Fruit fly (Drosophila melanogaster) whole organism, embryonic: Measurements from ENCODE around the gene CG32706.
A peak's percentile ranks its signal among the peaks of the same experiment; 100 is the strongest.

Experiments
- BEAF-32 ChIP-seq: fragments of 200-800 bp; sonication (Bioruptor generic); optimal IDR thresholded peaks from 3 replicates; lab custom pipeline; 2017; ENCODE audit warnings: missing biosample characterization, missing genetic modification characterization, mild to moderate bottlenecking, moderate library complexity, missing genetic modification reagents
- Bgb ChIP-seq: fragments of 200-800 bp; sonication (Bioruptor generic); IDR thresholded peaks from 2 replicates; pipeline ENCODE4 v1.3.6; 2022; ENCODE audit warnings: missing biosample characterization, missing genetic modification characterization; ENCODE audit not compliant: partially characterized antibody
- CG10959 ChIP-seq: fragments of 200-800 bp; sonication (Bioruptor generic); IDR thresholded peaks from 2 replicates; pipeline ENCODE4 v1.3.6; 2022; ENCODE audit warnings: missing biosample characterization, missing genetic modification characterization
- CG11504 ChIP-seq: fragments of 200-800 bp; sonication (Bioruptor generic); optimal IDR thresholded peaks from 3 replicates; lab custom pipeline; 2019; ENCODE audit warnings: missing biosample characterization, mild to moderate bottlenecking, missing genetic modification characterization, moderate library complexity
- CG12744 ChIP-seq: fragments of 200-800 bp; sonication (Bioruptor generic); optimal IDR thresholded peaks from 2 replicates; lab custom pipeline; 2016; ENCODE audit warnings: missing biosample characterization, missing genetic modification characterization
- CG13624 ChIP-seq: fragments of 200-800 bp; sonication (Bioruptor generic); optimal IDR thresholded peaks from 2 replicates; lab custom pipeline; 2016; ENCODE audit warnings: missing biosample characterization, missing genetic modification characterization
- CG15479 ChIP-seq: fragments of 200-800 bp; sonication (Bioruptor generic); optimal IDR thresholded peaks from 3 replicates; lab custom pipeline; 2019; ENCODE audit warnings: missing biosample characterization, mild to moderate bottlenecking, missing genetic modification characterization, moderate library complexity
- CG17186 ChIP-seq: fragments of 200-800 bp; sonication (Bioruptor generic); optimal IDR thresholded peaks from 3 replicates; lab custom pipeline; 2017; ENCODE audit warnings: missing biosample characterization, missing genetic modification reagents, missing genetic modification characterization
- CG17385 ChIP-seq: fragments of 200-800 bp; sonication (Bioruptor generic); optimal IDR thresholded peaks from 3 replicates; lab custom pipeline; 2018; ENCODE audit warnings: missing biosample characterization, mild to moderate bottlenecking, missing genetic modification characterization
- CG17568 ChIP-seq: fragments of 200-800 bp; sonication (Bioruptor generic); optimal IDR thresholded peaks from 2 replicates; lab custom pipeline; 2018; ENCODE audit warnings: missing biosample characterization, mild to moderate bottlenecking, missing genetic modification characterization, moderate library complexity
- CG17829 ChIP-seq: fragments of 200-800 bp; optimal IDR thresholded peaks from 2 replicates; lab custom pipeline; 2019; ENCODE audit warnings: missing biosample characterization, mild to moderate bottlenecking, missing genetic modification characterization, moderate library complexity
- CG1832 ChIP-seq: fragments of 200-800 bp; sonication (Bioruptor generic); optimal IDR thresholded peaks from 2 replicates; lab custom pipeline; 2017; ENCODE audit warnings: missing biosample characterization, mild to moderate bottlenecking, missing genetic modification characterization, inconsistent platforms
- CG2875 ChIP-seq: fragments of 200-800 bp; sonication (Bioruptor generic); optimal IDR thresholded peaks from 2 replicates; lab custom pipeline; 2017; ENCODE audit warnings: missing biosample characterization, mild to moderate bottlenecking, missing genetic modification characterization, missing genetic modification reagents
- CG3163 ChIP-seq: fragments of 200-800 bp; sonication (Bioruptor generic); optimal IDR thresholded peaks from 3 replicates; lab custom pipeline; 2016; ENCODE audit warnings: missing biosample characterization, missing genetic modification characterization
- CG3847 ChIP-seq: fragments of 200-800 bp; sonication (Bioruptor generic); IDR thresholded peaks from 2 replicates; pipeline ENCODE4 v1.3.6; 2022; ENCODE audit warnings: missing biosample characterization, missing genetic modification characterization
- CG4360 ChIP-seq: fragments of 200-800 bp; sonication (Bioruptor generic); IDR thresholded peaks from 2 replicates; pipeline ENCODE4 v1.3.6; 2022; ENCODE audit warnings: missing biosample characterization, missing genetic modification characterization
- CG43689 ChIP-seq: fragments of 200-800 bp; sonication (Bioruptor generic); IDR thresholded peaks from 2 replicates; pipeline ENCODE4 v1.3.6; 2022; ENCODE audit warnings: missing biosample characterization, missing genetic modification characterization
- CG7372 ChIP-seq: fragments of 200-800 bp; sonication (Bioruptor generic); IDR thresholded peaks from 2 replicates; pipeline ENCODE4 v1.3.6; 2022; ENCODE audit warnings: missing biosample characterization, missing genetic modification characterization
- CG7928 ChIP-seq: fragments of 200-800 bp; sonication (Bioruptor generic); optimal IDR thresholded peaks from 2 replicates; lab custom pipeline; 2017; ENCODE audit warnings: missing biosample characterization, mild to moderate bottlenecking, missing genetic modification characterization
- CG8765 ChIP-seq: fragments of 200-800 bp; sonication (Bioruptor generic); IDR thresholded peaks from 2 replicates; pipeline ENCODE4 v1.3.6; 2022; ENCODE audit warnings: missing biosample characterization, missing genetic modification characterization
- CG9215 ChIP-seq: fragments of 200-800 bp; sonication (Bioruptor generic); IDR thresholded peaks from 2 replicates; pipeline ENCODE4 v1.3.6; 2022; ENCODE audit warnings: missing biosample characterization, missing genetic modification characterization
- CG9727 ChIP-seq: fragments of 200-800 bp; sonication (Bioruptor generic); optimal IDR thresholded peaks from 3 replicates; lab custom pipeline; 2017; ENCODE audit warnings: missing biosample characterization, mild to moderate bottlenecking, missing genetic modification characterization
- Dad ChIP-seq: fragments of 200-800 bp; sonication (Bioruptor generic); optimal IDR thresholded peaks from 3 replicates; lab custom pipeline; 2016; ENCODE audit warnings: missing biosample characterization, missing genetic modification characterization
- Doc3 ChIP-seq: fragments of 200-800 bp; sonication (Bioruptor generic); IDR thresholded peaks from 3 replicates; pipeline ENCODE4 v1.3.6; 2022; ENCODE audit warnings: missing biosample characterization, missing genetic modification characterization; ENCODE audit not compliant: partially characterized antibody
- E2f2 ChIP-seq: fragments of 200-800 bp; sonication (Bioruptor generic); IDR thresholded peaks from 2 replicates; pipeline ENCODE4 v1.3.6; 2022; ENCODE audit warnings: missing biosample characterization, missing genetic modification characterization
- Fer3 ChIP-seq: fragments of 200-800 bp; sonication (Bioruptor generic); optimal IDR thresholded peaks from 2 replicates; lab custom pipeline; 2018; ENCODE audit warnings: missing biosample characterization, mild to moderate bottlenecking, missing genetic modification characterization, moderate library complexity
- H2.0 ChIP-seq: fragments of 200-800 bp; sonication (Bioruptor generic); IDR thresholded peaks from 2 replicates; pipeline ENCODE4 v1.3.6; 2022; ENCODE audit warnings: missing biosample characterization, missing genetic modification characterization
- HmgZ ChIP-seq: fragments of 200-800 bp; sonication (Bioruptor generic); optimal IDR thresholded peaks from 2 replicates; lab custom pipeline; 2018; ENCODE audit warnings: missing biosample characterization, mild to moderate bottlenecking, missing genetic modification characterization
- MBD-R2 ChIP-seq: fragments of 200-800 bp; sonication (Bioruptor generic); IDR thresholded peaks from 2 replicates; pipeline ENCODE4 v1.3.6; 2022; ENCODE audit warnings: missing biosample characterization, missing genetic modification characterization
- Mes4 ChIP-seq: fragments of 200-800 bp; sonication (Bioruptor generic); optimal IDR thresholded peaks from 2 replicates; lab custom pipeline; 2016; ENCODE audit warnings: missing biosample characterization, missing genetic modification characterization
- NFAT ChIP-seq: fragments of 200-800 bp; sonication (Bioruptor generic); IDR thresholded peaks from 2 replicates; pipeline ENCODE4 v1.3.6; 2022; ENCODE audit warnings: missing biosample characterization, missing genetic modification characterization
- PHDP ChIP-seq: fragments of 200-800 bp; sonication (Bioruptor generic); optimal IDR thresholded peaks from 3 replicates; lab custom pipeline; 2018; ENCODE audit warnings: missing biosample characterization, mild to moderate bottlenecking, missing genetic modification characterization, moderate library complexity
- Sox102F ChIP-seq: fragments of 200-800 bp; sonication (Bioruptor generic); optimal IDR thresholded peaks from 2 replicates; lab custom pipeline; 2018; ENCODE audit warnings: missing biosample characterization, mild to moderate bottlenecking, missing genetic modification characterization, moderate library complexity
- Sry-β ChIP-seq: fragments of 200-800 bp; sonication (Bioruptor generic); optimal IDR thresholded peaks from 2 replicates; lab custom pipeline; 2018; ENCODE audit warnings: missing biosample characterization, mild to moderate bottlenecking, missing genetic modification characterization, moderate library complexity
- Taf1 ChIP-seq: fragments of 200-800 bp; sonication (Bioruptor generic); IDR thresholded peaks from 2 replicates; pipeline ENCODE4 v1.3.6; 2022; ENCODE audit warnings: missing biosample characterization, missing genetic modification characterization
- Trl ChIP-seq, 3 experiments: fragments of >200 bp in 2 of 3; fragments of 200-800 bp in 1 of 3; sonication (Bioruptor generic) in 1 of 3; optimal IDR thresholded peaks; 2 replicates in 1 of 3; 3 replicates in 2 of 3; lab custom pipeline; 2016 to 2017; ENCODE audit warnings: missing biosample characterization in 1 of 3, missing genetic modification characterization in 1 of 3
- Vsx1 ChIP-seq: fragments of 200-800 bp; sonication (Bioruptor generic); optimal IDR thresholded peaks from 2 replicates; lab custom pipeline; 2017; ENCODE audit warnings: missing biosample characterization, mild to moderate bottlenecking, missing genetic modification characterization, missing genetic modification reagents
- Xbp1 ChIP-seq: fragments of 200-800 bp; sonication (Bioruptor generic); optimal IDR thresholded peaks from 3 replicates; lab custom pipeline; 2016; ENCODE audit warnings: missing biosample characterization, mild to moderate bottlenecking, missing genetic modification characterization
- ac ChIP-seq: fragments of 200-800 bp; sonication (Bioruptor generic); optimal IDR thresholded peaks from 3 replicates; lab custom pipeline; 2017; ENCODE audit warnings: missing biosample characterization, mild to moderate bottlenecking, missing genetic modification characterization
- ara ChIP-seq: fragments of 200-800 bp; sonication (Bioruptor generic); IDR thresholded peaks from 2 replicates; pipeline ENCODE4 v1.3.6; 2022; ENCODE audit warnings: missing biosample characterization, missing genetic modification characterization
- bowl ChIP-seq: fragments of 200-800 bp; sonication (Bioruptor generic); IDR thresholded peaks from 2 replicates; pipeline ENCODE4 v1.3.6; 2022; ENCODE audit warnings: missing biosample characterization, missing genetic modification characterization
- cad ChIP-seq: fragments of >200 bp; optimal IDR thresholded peaks from 2 replicates; lab custom pipeline; 2017; ENCODE audit warnings: missing biosample characterization, missing genetic modification characterization
- dysf ChIP-seq: fragments of 200-800 bp; sonication (Bioruptor generic); IDR thresholded peaks from 3 replicates; pipeline ENCODE4 v1.3.6; 2022; ENCODE audit warnings: missing biosample characterization, missing genetic modification characterization
- gem ChIP-seq: fragments of 200-800 bp; sonication (Bioruptor generic); optimal IDR thresholded peaks from 2 replicates; lab custom pipeline; 2019; ENCODE audit warnings: missing biosample characterization, mild to moderate bottlenecking, missing genetic modification characterization, moderate library complexity
- gsb ChIP-seq: fragments of 200-800 bp; sonication (Bioruptor generic); IDR thresholded peaks from 2 replicates; pipeline ENCODE4 v1.3.6; 2022; ENCODE audit warnings: missing biosample characterization, missing genetic modification characterization
- gsb-n ChIP-seq: fragments of 200-800 bp; sonication (Bioruptor generic); optimal IDR thresholded peaks from 3 replicates; lab custom pipeline; 2018; ENCODE audit warnings: missing biosample characterization, mild to moderate bottlenecking, missing genetic modification characterization
- insv ChIP-seq, 2 experiments: fragments of 200-800 bp; sonication (Bioruptor generic); optimal IDR thresholded peaks; 3 replicates each; lab custom pipeline; 2016 to 2018; ENCODE audit warnings: missing biosample characterization in 2 of 2, missing genetic modification characterization in 2 of 2
- shn ChIP-seq: fragments of 200-800 bp; sonication (Bioruptor generic); optimal IDR thresholded peaks from 3 replicates; lab custom pipeline; 2016; ENCODE audit warnings: missing biosample characterization, missing genetic modification characterization
- stc ChIP-seq: fragments of 200-800 bp; sonication (Bioruptor generic); IDR thresholded peaks from 2 replicates; pipeline ENCODE4 v1.3.6; 2022; ENCODE audit warnings: missing biosample characterization, missing genetic modification characterization
- wek ChIP-seq: fragments of 200-800 bp; sonication (Bioruptor generic); optimal IDR thresholded peaks from 3 replicates; lab custom pipeline; 2018; ENCODE audit warnings: missing biosample characterization, mild to moderate bottlenecking, missing genetic modification characterization, moderate library complexity

CG32706 gene

dm6 chrX:9127264-9128011, 40.5 kb downstream of the CG32706 start (continued):
- TF ChIP-seq Dad (no peak), CG17829 (tag; lab: Kevin White, UChicago) (no peak), CG15479 (GFP tag; lab: Kevin White, UChicago) (peak; percentile 67), CG1832 (GFP tag; lab: Kevin White, UChicago) (no peak), CG43689 (no peak), CG3847 (GFP tag; lab: Robert Waterston, UW) (no peak), Sry-β (GFP tag; lab: Kevin White, UChicago) (no peak), cad (GFP tag; lab: Kevin White, UChicago) (no peak), wek (GFP tag; lab: Kevin White, UChicago) (no peak), Xbp1 (peak; percentile 2), BEAF-32 (GFP tag; lab: Kevin White, UChicago) (no peak), stc (GFP tag; lab: Robert Waterston, UW) (no peak), CG17385 (GFP tag; lab: Kevin White, UChicago) (no peak), ara (GFP tag; lab: Robert Waterston, UW) (no peak), CG9215 (GFP tag; lab: Robert Waterston, UW) (no peak), CG13624 (GFP tag; lab: Kevin White, UChicago) (no peak), E2f2 (GFP tag; lab: Robert Waterston, UW) (no peak), bowl (GFP tag; lab: Robert Waterston, UW) (no peak), NFAT (no peak), CG8765 (no peak), Taf1 (GFP tag; lab: Robert Waterston, UW) (no peak), CG2875 (GFP tag; lab: Kevin White, UChicago) (no peak), Sox102F (GFP tag; lab: Kevin White, UChicago) (peak; percentile 37), CG11504 (tag; lab: Kevin White, UChicago) (peak; percentile 31), Mes4 (GFP tag; lab: Kevin White, UChicago) (no peak), dysf (GFP tag; lab: Robert Waterston, UW) (no peak), Vsx1 (GFP tag; lab: Kevin White, UChicago) (no peak), PHDP (peak; percentile 6), shn (no peak), Trl (optimal IDR thresholded peaks at IDR 0.05; lab: Kevin White, UChicago) (no peak), Trl (GFP tag; optimal IDR thresholded peaks at IDR 0.05; lab: Kevin White, UChicago) (no peak), CG12744 (GFP tag; lab: Kevin White, UChicago) (no peak), CG4360 (GFP tag; lab: Robert Waterston, UW) (no peak), HmgZ (no peak), CG9727 (GFP tag; lab: Kevin White, UChicago) (no peak), CG7928 (no peak), CG10959 (GFP tag; lab: Robert Waterston, UW) (no peak), ac (GFP tag; lab: Kevin White, UChicago) (no peak), CG7372 (GFP tag; lab: Robert Waterston, UW) (no peak), gem (tag; lab: Kevin White, UChicago) (peak; percentile 49), gsb-n (tag; lab: Kevin White, UChicago) (no peak), CG17186 (GFP tag; lab: Kevin White, UChicago) (no peak), CG17568 (GFP tag; lab: Kevin White, UChicago) (no peak), Bgb (no peak), Fer3 (tag; lab: Kevin White, UChicago) (peak; percentile 20), MBD-R2 (GFP tag; lab: Robert Waterston, UW) (no peak), Doc3 (GFP tag; lab: Robert Waterston, UW) (0 out of 3 replicates have a peak, but pooled peaks have one; percentile 18), H2.0 (GFP tag; lab: Robert Waterston, UW) (no peak), insv (GFP tag; optimal IDR thresholded peaks at IDR 0.05; lab: Kevin White, UChicago) (peak in 1 of 2 experiments; percentile 47), gsb (GFP tag; lab: Robert Waterston, UW) (no peak), CG3163 (no peak)
